Worm (Caenorhabditis elegans) whole organism, young adult: ENCODE measurements around the gene vps-33.1.

ENCODE experiments used
- C06A6.2 ChIP-seq: fragments of 200-800 bp; sonication (Bioruptor generic); conservative IDR thresholded peaks from 2 replicates; pipeline ENCODE4 v1.3.6; 2022; ENCODE audit warnings: missing genetic modification characterization, missing compliant biosample characterization
- F10E7.11 ChIP-seq: sonication (generic microtip); optimal IDR thresholded peaks from 2 replicates; lab custom pipeline; 2017; ENCODE audit warnings: mild to moderate bottlenecking, missing genetic modification characterization, moderate library complexity, missing compliant biosample characterization
- F37B4.10 ChIP-seq: fragments of 200-800 bp; sonication (Bioruptor generic); IDR thresholded peaks from 2 replicates; pipeline ENCODE4 v1.3.6; 2022; ENCODE audit warnings: missing genetic modification characterization, missing compliant biosample characterization
- ama-1 ChIP-seq, 3 experiments: fragments of 150-350 bp in 1 of 3; sonication (generic microtip) in 2 of 3; optimal IDR thresholded peaks; 2 replicates each; lab custom pipeline; 2014 to 2018; ENCODE audit warnings: missing biosample characterization in 2 of 3, missing genetic modification characterization in 2 of 3, missing genetic modification reagents in 2 of 3
- ceh-27 ChIP-seq: fragments of 200-800 bp; sonication (Bioruptor generic); optimal IDR thresholded peaks from 2 replicates; lab custom pipeline; 2018; ENCODE audit warnings: mild to moderate bottlenecking, missing genetic modification characterization, moderate library complexity, missing compliant biosample characterization
- chd-7 ChIP-seq: sonication (generic microtip); optimal IDR thresholded peaks from 2 replicates; lab custom pipeline; 2016; ENCODE audit warnings: mild to moderate bottlenecking, missing genetic modification characterization, moderate library complexity, missing compliant biosample characterization
- lin-40 ChIP-seq: sonication (generic microtip); optimal IDR thresholded peaks from 2 replicates; lab custom pipeline; 2016; ENCODE audit warnings: missing genetic modification characterization, mild to moderate bottlenecking, missing compliant biosample characterization, missing genotype, missing genetic modification reagents

- TF ChIP-seq ama-1 (optimal IDR thresholded peaks at IDR 0.05; lab: Kevin White, UChicago) (no peak), ama-1 (GFP tag; optimal IDR thresholded peaks at IDR 0.05; lab: Kevin White, UChicago) (no peak), lin-40 (tag; lab: Kevin White, UChicago) (no peak), chd-7 (tag; lab: Kevin White, UChicago) (no peak), F37B4.10 (no peak), C06A6.2 (no peak), ceh-27 (GFP tag; lab: Kevin White, UChicago) (peak; percentile 57), F10E7.11 (tag; lab: Kevin White, UChicago) (no peak)
Measured at ce11 chrIII:8700289-8700957, at the start of gene vps-33.1, which contains the start of gene sdz-1.
